Fruit fly (Drosophila melanogaster) whole organism, adult: ENCODE results near the gene Lip4.

ENCODE experiments used
- CG11617 ChIP-seq: fragments of 200-800 bp; sonication (Bioruptor generic); optimal IDR thresholded peaks from 2 replicates; lab custom pipeline; 2017; ENCODE audit warnings: mild to moderate bottlenecking, missing biosample characterization, missing genetic modification reagents, missing genetic modification characterization
- CG12768 ChIP-seq: fragments of 200-800 bp; sonication (Bioruptor generic); optimal IDR thresholded peaks from 2 replicates; lab custom pipeline; 2017; ENCODE audit warnings: missing biosample characterization, missing genetic modification characterization, mild to moderate bottlenecking, moderate library complexity, missing genetic modification reagents
- CG14711 ChIP-seq: fragments of 200-800 bp; sonication (Bioruptor generic); optimal IDR thresholded peaks from 2 replicates; lab custom pipeline; 2018; ENCODE audit warnings: missing biosample characterization, mild to moderate bottlenecking, missing genetic modification characterization, moderate library complexity
- CG1620 ChIP-seq: fragments of 200-800 bp; sonication (Bioruptor generic); optimal IDR thresholded peaks from 2 replicates; lab custom pipeline; 2016; ENCODE audit warnings: missing biosample characterization, missing genetic modification characterization
- CG33017 ChIP-seq: fragments of 200-800 bp; sonication (Bioruptor generic); optimal IDR thresholded peaks from 2 replicates; lab custom pipeline; 2018; ENCODE audit warnings: missing biosample characterization, mild to moderate bottlenecking, missing genetic modification characterization, moderate library complexity
- CG5204 ChIP-seq: fragments of 200-800 bp; sonication (Bioruptor generic); optimal IDR thresholded peaks from 2 replicates; lab custom pipeline; 2016; ENCODE audit warnings: missing biosample characterization, missing genetic modification characterization
- CG7101 ChIP-seq: fragments of 200-800 bp; sonication (Bioruptor generic); optimal IDR thresholded peaks from 2 replicates; lab custom pipeline; 2018; ENCODE audit warnings: missing biosample characterization, mild to moderate bottlenecking, missing genetic modification characterization, moderate library complexity
- Clk ChIP-seq: fragments of 200-800 bp; sonication (Bioruptor generic); optimal IDR thresholded peaks from 2 replicates; lab custom pipeline; 2017; ENCODE audit warnings: missing biosample characterization, missing genetic modification characterization
- Crg-1 ChIP-seq: fragments of 200-800 bp; sonication (Bioruptor generic); optimal IDR thresholded peaks from 2 replicates; lab custom pipeline; 2016; ENCODE audit warnings: missing biosample characterization, missing genetic modification characterization
- Hr96 ChIP-seq: fragments of 200-800 bp; sonication (Bioruptor generic); optimal IDR thresholded peaks from 2 replicates; lab custom pipeline; 2016; ENCODE audit warnings: missing biosample characterization, missing genetic modification characterization
- Mnt ChIP-seq: fragments of 200-800 bp; sonication (Bioruptor generic); optimal IDR thresholded peaks from 2 replicates; lab custom pipeline; 2016; ENCODE audit warnings: missing biosample characterization, mild to moderate bottlenecking, missing genetic modification characterization
- bab1 ChIP-seq: fragments of 200-800 bp; sonication (Bioruptor generic); optimal IDR thresholded peaks from 3 replicates; lab custom pipeline; 2019; ENCODE audit warnings: missing biosample characterization, mild to moderate bottlenecking, missing genetic modification characterization, moderate library complexity
- cic ChIP-seq: fragments of 200-800 bp; sonication (Bioruptor generic); optimal IDR thresholded peaks from 2 replicates; lab custom pipeline; 2017; ENCODE audit warnings: missing biosample characterization, mild to moderate bottlenecking, missing genetic modification characterization, moderate library complexity
- cnc ChIP-seq, 2 experiments: fragments of >200 bp; optimal IDR thresholded peaks; 2 replicates each; lab custom pipeline; 2017
- kay ChIP-seq: fragments of 200-800 bp; sonication (Bioruptor generic); peaks from one replicate; lab custom pipeline; 2016; ENCODE audit warnings: missing biosample characterization, missing genetic modification characterization, borderline replicate concordance
- ovo ChIP-seq: fragments of 200-800 bp; sonication (Bioruptor generic); optimal IDR thresholded peaks from 2 replicates; lab custom pipeline; 2016; ENCODE audit warnings: missing biosample characterization, missing genetic modification characterization
- pad ChIP-seq: fragments of 200-800 bp; sonication (Bioruptor generic); optimal IDR thresholded peaks from 3 replicates; lab custom pipeline; 2017; ENCODE audit warnings: missing biosample characterization, missing genetic modification characterization, mild to moderate bottlenecking, moderate library complexity, missing genetic modification reagents
- tj ChIP-seq: fragments of 200-800 bp; sonication (Bioruptor generic); optimal IDR thresholded peaks from 3 replicates; lab custom pipeline; 2017; ENCODE audit warnings: missing biosample characterization, mild to moderate bottlenecking, missing genetic modification characterization, moderate library complexity
- toe ChIP-seq: fragments of 200-800 bp; sonication (Bioruptor generic); optimal IDR thresholded peaks from 2 replicates; lab custom pipeline; 2016; ENCODE audit warnings: missing biosample characterization, missing genetic modification characterization

Lip4 gene

dm6 chr2L:10497106-10497800 is 30.1 kb upstream of the Lip4 start:
- TF ChIP-seq cic (GFP tag; lab: Kevin White, UChicago) (no peak), CG33017 (tag; lab: Kevin White, UChicago) (no peak), bab1 (GFP tag; lab: Kevin White, UChicago) (no peak), toe (no peak), Clk (GFP tag; lab: Kevin White, UChicago) (no peak), CG5204 (GFP tag; lab: Kevin White, UChicago) (no peak), tj (GFP tag; lab: Kevin White, UChicago) (no peak), CG14711 (no peak), ovo (GFP tag; lab: Kevin White, UChicago) (no peak), Mnt (GFP tag; lab: Kevin White, UChicago) (no peak), kay (no peak), CG12768 (GFP tag; lab: Kevin White, UChicago) (no peak), pad (GFP tag; lab: Kevin White, UChicago) (no peak)

- TF ChIP-seq CG12768 (GFP tag; lab: Kevin White, UChicago) (no peak), pad (GFP tag; lab: Kevin White, UChicago) (no peak), kay (no peak), cic (GFP tag; lab: Kevin White, UChicago) (no peak), CG14711 (no peak), tj (GFP tag; lab: Kevin White, UChicago) (no peak), Mnt (GFP tag; lab: Kevin White, UChicago) (no peak), CG1620 (GFP tag; lab: Kevin White, UChicago) (no peak), CG11617 (GFP tag; lab: Kevin White, UChicago) (no peak), Hr96 (GFP tag; lab: Kevin White, UChicago) (no peak), Crg-1 (GFP tag; lab: Kevin White, UChicago) (no peak), CG5204 (GFP tag; lab: Kevin White, UChicago) (no peak)
Observed at dm6 chr2L:10499608-10500007, 27.8 kb upstream of the Lip4 start.

dm6 chr2L:10500309-10500974 is 26.9 kb upstream of the Lip4 start:
- TF ChIP-seq tj (GFP tag; lab: Kevin White, UChicago), result peak; percentile 67
- TF ChIP-seq kay, result peak; percentile 95
- no peak for TF ChIP-seq cic (GFP tag; lab: Kevin White, UChicago)
- TF ChIP-seq Mnt (GFP tag; lab: Kevin White, UChicago), result peak; percentile 21
- no peak for TF ChIP-seq Hr96 (GFP tag; lab: Kevin White, UChicago)

- TF ChIP-seq toe (no peak), kay (peak; percentile 75), cic (GFP tag; lab: Kevin White, UChicago) (peak; percentile 26), Mnt (GFP tag; lab: Kevin White, UChicago) (peak; percentile 11)
Observed at dm6 chr2L:10502244-10502643, 25.1 kb upstream of the Lip4 start.

dm6 chr2L:10502862-10503261 is 24.5 kb upstream of the Lip4 start:
- TF ChIP-seq CG5204 (GFP tag; lab: Kevin White, UChicago) (no peak), cnc (optimal IDR thresholded peaks at IDR 0.05; lab: Kevin White, UChicago) (no peak), pad (GFP tag; lab: Kevin White, UChicago) (no peak), CG11617 (GFP tag; lab: Kevin White, UChicago) (no peak), kay (no peak), CG14711 (no peak)

- no peak for TF ChIP-seq ovo (GFP tag; lab: Kevin White, UChicago)
- TF ChIP-seq pad (GFP tag; lab: Kevin White, UChicago), result no peak
- no peak for TF ChIP-seq CG1620 (GFP tag; lab: Kevin White, UChicago)
- TF ChIP-seq CG33017 (tag; lab: Kevin White, UChicago), result no peak
Observed at dm6 chr2L:10503356-10503977, 23.9 kb upstream of the Lip4 start.

- no peak for TF ChIP-seq CG12768 (GFP tag; lab: Kevin White, UChicago)
- no peak for TF ChIP-seq CG14711
- no peak for TF ChIP-seq CG11617 (GFP tag; lab: Kevin White, UChicago)
- no peak for TF ChIP-seq Crg-1 (GFP tag; lab: Kevin White, UChicago)
- no peak for TF ChIP-seq CG7101 (tag; lab: Kevin White, UChicago)
- no peak for TF ChIP-seq CG33017 (tag; lab: Kevin White, UChicago)
- no peak for TF ChIP-seq pad (GFP tag; lab: Kevin White, UChicago)
- no peak for TF ChIP-seq tj (GFP tag; lab: Kevin White, UChicago)
Observed at dm6 chr2L:10504895-10505294, 22.5 kb upstream of the Lip4 start.
